Fruit fly (Drosophila melanogaster): ENCODE measurements around the gene CG3246.

CG3246 gene

DNA sequence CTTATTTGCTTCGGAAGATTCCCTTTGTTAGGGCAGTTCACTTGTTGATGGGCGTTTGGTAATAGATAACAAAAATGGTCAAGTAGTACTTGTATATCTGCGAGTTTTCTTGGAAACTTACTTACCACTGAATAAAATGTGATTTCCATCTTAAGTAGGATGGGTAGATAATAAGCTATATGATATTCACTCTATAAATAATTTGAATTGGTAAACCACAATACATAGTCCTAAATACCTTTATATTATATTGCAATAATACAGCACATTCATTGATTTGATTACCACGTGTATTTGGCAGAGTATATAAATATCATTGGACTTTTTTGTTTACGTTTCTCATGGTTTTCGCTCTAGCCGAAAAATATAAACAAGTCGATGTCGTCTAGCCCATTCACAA lies 14.2 kb upstream of the CG3246 start (continued):
- TF ChIP-seq CG14014 (GFP tag; IDR thresholded peaks at IDR 0.05) (peak; percentile 49; the same call in 1 of the 2 replicates), stc (GFP tag; IDR thresholded peaks at IDR 0.05) (peak; percentile 34; the same call in 1 of the 2 replicates), Rx (GFP tag; IDR thresholded peaks at IDR 0.05) (no peak), Vsx1 (GFP tag; optimal IDR thresholded peaks at IDR 0.05) (peak; percentile 10), Opbp (GFP tag; IDR thresholded peaks at IDR 0.05; ENCODE audit: partially characterized antibody) (no peak), CG10565 (GFP tag; optimal IDR thresholded peaks at IDR 0.05) (no peak), CG13287 (GFP tag; IDR thresholded peaks at IDR 0.05; ENCODE audit: partially characterized antibody) (no peak), BtbVII (GFP tag; optimal IDR thresholded peaks at IDR 0.05) (peak; percentile 62), grn (GFP tag; optimal IDR thresholded peaks at IDR 0.05) (no peak), Antp (GFP tag; optimal IDR thresholded peaks at IDR 0.05) (peak; percentile 22), tgo (GFP tag; IDR thresholded peaks at IDR 0.05) (peak; percentile 73; the same call in 2 of the 3 replicates), CG33213 (GFP tag; optimal IDR thresholded peaks at IDR 0.05) (no peak), vvl (GFP tag; IDR thresholded peaks at IDR 0.05) (peak; percentile 44), Hand (GFP tag; optimal IDR thresholded peaks at IDR 0.05) (peak; percentile 5), Poxn (GFP tag; IDR thresholded peaks at IDR 0.05) (no peak), Hr78 (GFP tag; optimal IDR thresholded peaks at IDR 0.05) (no peak), CG5245 (GFP tag; optimal IDR thresholded peaks at IDR 0.05) (no peak), CG12942 (GFP tag; optimal IDR thresholded peaks at IDR 0.05) (no peak), CG33557 (GFP tag; optimal IDR thresholded peaks at IDR 0.05) (no peak), insv (GFP tag; optimal IDR thresholded peaks at IDR 0.05) (no peak), aop (GFP tag; IDR thresholded peaks at IDR 0.05) (no peak), CHES-1-like (GFP tag; optimal IDR thresholded peaks at IDR 0.05) (peak; percentile 55), CG8478 (optimal IDR thresholded peaks at IDR 0.05) (no peak), CG14050 (GFP tag; IDR thresholded peaks at IDR 0.05) (no peak; the same call in 2 of the 3 replicates), Tbp (GFP tag; optimal IDR thresholded peaks at IDR 0.05) (no peak), C15 (GFP tag; IDR thresholded peaks at IDR 0.05) (no peak), CG18262 (tag; optimal IDR thresholded peaks at IDR 0.05) (peak; percentile 66), TFAM (GFP tag; optimal IDR thresholded peaks at IDR 0.05) (no peak), CG4404 (GFP tag; IDR thresholded peaks at IDR 0.05) (no peak), HmgZ (tag; optimal IDR thresholded peaks at IDR 0.05) (peak; percentile 67), GATAe (GFP tag; conservative IDR thresholded peaks at IDR 0.05) (no peak), CG2199 (GFP tag; IDR thresholded peaks at IDR 0.05) (no peak), NfI (GFP tag; optimal IDR thresholded peaks at IDR 0.05) (peak; percentile 74), caup (GFP tag; optimal IDR thresholded peaks at IDR 0.05; ENCODE audit: severe bottlenecking) (peak; percentile 46), Nf-YA (GFP tag; IDR thresholded peaks at IDR 0.05) (no peak), gro (GFP tag; optimal IDR thresholded peaks at IDR 0.05) (no peak), BEAF-32 (GFP tag; optimal IDR thresholded peaks at IDR 0.05) (no peak), E2f2 (GFP tag; IDR thresholded peaks at IDR 0.05) (peak; percentile 31; the same call in 1 of the 2 replicates), klu (GFP tag; IDR thresholded peaks at IDR 0.05) (peak; percentile 37; the same call in 1 of the 2 replicates), CG3065 (GFP tag; optimal IDR thresholded peaks at IDR 0.05) (no peak), btn (GFP tag; optimal IDR thresholded peaks at IDR 0.05) (no peak), CG10431 (GFP tag; optimal IDR thresholded peaks at IDR 0.05) (no peak), CG3838 (GFP tag; optimal IDR thresholded peaks at IDR 0.05) (no peak), Trl (optimal IDR thresholded peaks at IDR 0.05) (no peak), Trl (GFP tag; optimal IDR thresholded peaks at IDR 0.05) (peak; percentile 37), CG7556 (GFP tag; optimal IDR thresholded peaks at IDR 0.05) (peak; percentile 84), CG11696 (GFP tag; IDR thresholded peaks at IDR 0.05) (no peak), hth (optimal IDR thresholded peaks at IDR 0.05) (no peak), CG7271 (tag; optimal IDR thresholded peaks at IDR 0.05) (no peak), CG17802 (tag; optimal IDR thresholded peaks at IDR 0.05) (no peak), pfk (GFP tag; optimal IDR thresholded peaks at IDR 0.05) (no peak), Med (GFP tag) (peak; percentile 77), ssp (GFP tag; IDR thresholded peaks at IDR 0.05) (0 out of 2 replicates have a peak, but pooled peaks have one; percentile 25)
